Worm (Caenorhabditis elegans): Measurements from ENCODE around the gene bra-2.

The bra-2 gene

DNA sequence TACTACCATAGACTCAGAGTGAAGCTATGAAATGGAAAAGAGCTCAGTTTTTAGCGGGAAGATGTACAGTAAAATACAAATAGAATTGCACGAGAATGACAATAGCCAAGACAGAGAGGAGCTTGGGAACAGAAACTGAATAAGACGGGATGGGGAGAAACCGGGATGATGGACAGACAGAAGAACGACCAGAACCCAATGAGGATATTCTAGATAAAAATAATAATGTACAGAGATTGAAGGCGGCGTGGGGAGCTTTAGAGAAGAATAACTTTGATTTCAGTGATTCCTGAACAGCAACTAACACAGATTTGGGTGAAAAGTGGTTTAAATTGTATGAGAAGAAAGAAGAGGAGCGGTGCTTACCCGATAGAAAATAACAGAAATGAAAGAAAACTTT lies 29.6 kb upstream of the bra-2 start (continued):
- TF ChIP-seq pbrm-1 (GFP tag; IDR thresholded peaks at IDR 0.05): peak; percentile 29; the same call in 1 of the 2 replicates
- 0 out of 2 replicates have a peak, but pooled peaks have one; percentile 43 for TF ChIP-seq Y53G8AR.9 (GFP tag; conservative IDR thresholded peaks at IDR 0.05)
- no peak for TF ChIP-seq ceh-27 (GFP tag; optimal IDR thresholded peaks at IDR 0.05)
- TF ChIP-seq F49E8.2 (tag; optimal IDR thresholded peaks at IDR 0.05; ENCODE audit: insufficient read depth): peak; percentile 86
- TF ChIP-seq attf-3 (GFP tag; conservative IDR thresholded peaks at IDR 0.05): no peak
- TF ChIP-seq ekl-4 (GFP tag; IDR thresholded peaks at IDR 0.05): peak; percentile 52
- peak; percentile 25 for TF ChIP-seq hrde-1 (tag; optimal IDR thresholded peaks at IDR 0.05; ENCODE audit: borderline replicate concordance)
- peak; percentile 22 for TF ChIP-seq lin-54 (GFP tag; optimal IDR thresholded peaks at IDR 0.05)
- TF ChIP-seq snpc-1.1 (tag; optimal IDR thresholded peaks at IDR 0.05; ENCODE audit: insufficient read depth): peak; percentile 10

DNA sequence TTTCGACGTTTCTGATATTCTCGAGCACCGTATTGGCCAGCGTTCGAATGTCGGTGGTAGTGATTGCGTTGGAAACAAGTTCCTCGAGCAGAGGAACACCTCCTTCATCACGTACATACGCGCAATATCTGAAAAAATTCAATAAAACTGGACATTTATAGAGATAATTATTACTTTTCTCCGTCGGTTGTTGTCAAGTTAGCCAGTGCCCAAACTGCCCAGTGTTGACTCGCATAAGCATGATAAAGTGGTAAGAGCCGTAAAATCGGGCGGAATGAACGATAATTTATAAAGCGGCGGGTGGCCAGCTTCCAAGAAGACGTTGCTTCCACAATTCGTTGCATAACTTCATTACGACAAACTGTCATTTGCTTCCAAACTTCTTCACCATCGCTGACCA lies 27.5 kb upstream of the bra-2 start:
- TF ChIP-seq ceh-58 (GFP tag; IDR thresholded peaks at IDR 0.05) (no peak), ceh-100 (GFP tag; IDR thresholded peaks at IDR 0.05) (no peak), F22D6.2 (tag; optimal IDR thresholded peaks at IDR 0.05) (no peak), B0035.1 (tag; optimal IDR thresholded peaks at IDR 0.05) (no peak), ceh-40 (GFP tag; IDR thresholded peaks at IDR 0.05) (no peak), gei-17 (GFP tag; optimal IDR thresholded peaks at IDR 0.05) (no peak), ceh-27 (GFP tag; optimal IDR thresholded peaks at IDR 0.05) (no peak), aptf-3 (GFP tag; IDR thresholded peaks at IDR 0.05) (no peak), rpc-1 (optimal IDR thresholded peaks at IDR 0.05) (no peak), rpc-1 (tag; optimal IDR thresholded peaks at IDR 0.05) (no peak), nhr-120 (GFP tag; IDR thresholded peaks at IDR 0.05) (no peak), nhr-80 (tag; optimal IDR thresholded peaks at IDR 0.05) (no peak), mxl-1 (tag; optimal IDR thresholded peaks at IDR 0.05) (no peak), snpc-4 (GFP tag; optimal IDR thresholded peaks at IDR 0.05) (no peak), snpc-4 (tag; optimal IDR thresholded peaks at IDR 0.05) (no peak), madf-3 (GFP tag; IDR thresholded peaks at IDR 0.05) (no peak), repo-1 (tag; optimal IDR thresholded peaks at IDR 0.05) (no peak)

DNA sequence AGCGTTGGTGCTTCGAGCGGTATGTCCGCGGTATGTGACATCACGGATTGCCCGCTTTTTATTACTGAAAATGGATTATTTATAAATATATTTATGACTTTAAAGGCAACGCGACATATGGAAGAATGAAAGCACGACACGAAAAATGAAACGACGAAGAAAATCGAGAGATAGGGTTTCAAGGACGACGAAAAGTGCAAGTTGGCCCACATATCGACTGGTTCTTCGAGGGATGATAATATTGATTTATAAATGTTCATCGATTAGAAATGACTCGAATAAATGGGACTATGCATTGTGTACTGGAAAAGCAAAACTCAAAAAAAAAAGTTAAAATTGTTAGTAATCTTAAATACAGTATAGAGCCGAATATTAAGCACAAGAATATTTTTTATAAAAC lies 24.3 kb upstream of the bra-2 start, which contains the start of gene zer-1:
zer-1 (minus strand) TSS at position 68 of the 400 bp plus-strand sequence.
- TF ChIP-seq mcd-1 (GFP tag; IDR thresholded peaks at IDR 0.05) (no peak), ztf-25 (GFP tag; IDR thresholded peaks at IDR 0.05) (no peak), K12H6.12 (tag; optimal IDR thresholded peaks at IDR 0.05) (no peak), ztf-22 (GFP tag; optimal IDR thresholded peaks at IDR 0.05) (no peak), pbrm-1 (GFP tag; IDR thresholded peaks at IDR 0.05) (no peak), die-1 (tag; optimal IDR thresholded peaks at IDR 0.05) (no peak), madf-8 (GFP tag; conservative IDR thresholded peaks at IDR 0.05) (no peak), hlh-26 (GFP tag; conservative IDR thresholded peaks at IDR 0.05) (no peak)

DNA sequence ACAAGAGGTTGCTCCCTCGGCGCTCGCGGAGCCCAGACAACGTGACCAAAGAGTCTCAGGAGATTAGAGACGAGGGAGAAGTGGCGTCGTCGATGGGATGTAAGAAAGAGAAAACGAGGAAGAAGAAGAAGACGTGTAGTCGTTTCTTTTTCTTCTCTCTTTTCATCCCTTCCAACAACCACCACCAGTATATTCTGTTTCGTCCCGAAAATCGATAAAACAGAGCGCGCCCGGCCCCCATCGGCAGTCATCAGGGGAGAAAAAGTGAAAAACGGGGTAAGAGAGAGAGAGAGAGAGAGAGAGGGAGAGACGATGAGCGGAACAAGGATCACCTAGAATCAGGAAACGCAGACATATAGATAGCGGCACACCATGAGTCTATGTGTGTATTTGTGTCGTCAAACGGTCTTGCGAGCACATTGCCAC lies 23.2 kb upstream of the bra-2 start:
- TF ChIP-seq T26A5.8 (tag; optimal IDR thresholded peaks at IDR 0.05) (no peak), Y95B8A.8 (GFP tag; IDR thresholded peaks at IDR 0.05) (no peak), lag-1 (GFP tag; IDR thresholded peaks at IDR 0.05) (no peak), die-1 (tag; optimal IDR thresholded peaks at IDR 0.05) (no peak), lin-40 (tag; optimal IDR thresholded peaks at IDR 0.05) (peak; percentile 76), let-526 (GFP tag; IDR thresholded peaks at IDR 0.05) (no peak), hlh-12 (tag; optimal IDR thresholded peaks at IDR 0.05) (no peak), cebp-1 (GFP tag; IDR thresholded peaks at IDR 0.05) (no peak), cebp-1 (tag; optimal IDR thresholded peaks at IDR 0.05) (peak; percentile 76), mxl-1 (tag; optimal IDR thresholded peaks at IDR 0.05) (no peak), madf-8 (GFP tag; conservative IDR thresholded peaks at IDR 0.05) (no peak), snpc-3.4 (tag; optimal IDR thresholded peaks at IDR 0.05) (no peak), B0019.2 (GFP tag; conservative IDR thresholded peaks at IDR 0.05) (no peak), Y53F4B.3 (GFP tag; IDR thresholded peaks at IDR 0.05) (no peak), hsf-1 (GFP tag; IDR thresholded peaks at IDR 0.05) (no peak), F37B4.10 (GFP tag; IDR thresholded peaks at IDR 0.05) (no peak), efl-1 (GFP tag; optimal IDR thresholded peaks at IDR 0.05) (no peak)
